Fruit fly (Drosophila melanogaster) whole organism, embryonic: ENCODE measurements around the gene CG6431.

ENCODE experiments used
- Abd-B ChIP-seq: fragments of 200-800 bp; sonication (Bioruptor generic); optimal IDR thresholded peaks from 2 replicates; lab custom pipeline; 2018; ENCODE audit warnings: missing biosample characterization, mild to moderate bottlenecking, missing genetic modification characterization, moderate library complexity
- Asciz ChIP-seq: fragments of 200-800 bp; sonication (Bioruptor generic); optimal IDR thresholded peaks from 2 replicates; lab custom pipeline; 2017; ENCODE audit warnings: missing biosample characterization, mild to moderate bottlenecking, missing genetic modification characterization, missing genetic modification reagents
- Awh ChIP-seq: fragments of 200-800 bp; sonication (Bioruptor generic); IDR thresholded peaks from 2 replicates; pipeline ENCODE4, ENCODE4 v1.3.6; 2022; ENCODE audit warnings: missing biosample characterization, missing genetic modification characterization
- CG11504 ChIP-seq: fragments of 200-800 bp; sonication (Bioruptor generic); optimal IDR thresholded peaks from 3 replicates; lab custom pipeline; 2019; ENCODE audit warnings: missing biosample characterization, mild to moderate bottlenecking, missing genetic modification characterization, moderate library complexity
- CG13775 ChIP-seq: fragments of 200-800 bp; sonication (Bioruptor generic); optimal IDR thresholded peaks from 3 replicates; lab custom pipeline; 2017; ENCODE audit warnings: missing biosample characterization, mild to moderate bottlenecking, missing genetic modification characterization
- CG13894 ChIP-seq: fragments of 200-800 bp; sonication (Bioruptor generic); optimal IDR thresholded peaks from 3 replicates; lab custom pipeline; 2018; ENCODE audit warnings: missing biosample characterization, mild to moderate bottlenecking, missing genetic modification characterization, moderate library complexity
- CG16815 ChIP-seq: fragments of 200-800 bp; sonication (Bioruptor generic); optimal IDR thresholded peaks from 3 replicates; lab custom pipeline; 2017; ENCODE audit warnings: missing biosample characterization, mild to moderate bottlenecking, missing genetic modification characterization
- CG17361 ChIP-seq: fragments of 200-800 bp; sonication (Bioruptor generic); IDR thresholded peaks from 3 replicates; pipeline ENCODE4 v1.3.6; 2022; ENCODE audit warnings: missing biosample characterization, missing genetic modification characterization
- CG1832 ChIP-seq: fragments of 200-800 bp; sonication (Bioruptor generic); optimal IDR thresholded peaks from 2 replicates; lab custom pipeline; 2017; ENCODE audit warnings: missing biosample characterization, mild to moderate bottlenecking, missing genetic modification characterization, inconsistent platforms
- CG2120 ChIP-seq: fragments of 200-800 bp; sonication (Bioruptor generic); optimal IDR thresholded peaks from 3 replicates; lab custom pipeline; 2016; ENCODE audit warnings: missing biosample characterization, missing genetic modification characterization
- CG2129 ChIP-seq: fragments of 200-800 bp; sonication (Bioruptor generic); IDR thresholded peaks from 2 replicates; pipeline ENCODE4 v1.3.6; 2022; ENCODE audit warnings: missing biosample characterization, missing genetic modification characterization; ENCODE audit not compliant: partially characterized antibody
- CG2678 ChIP-seq: fragments of 200-800 bp; sonication (Bioruptor generic); optimal IDR thresholded peaks from 3 replicates; lab custom pipeline; 2019; ENCODE audit warnings: missing biosample characterization, mild to moderate bottlenecking, missing genetic modification characterization, moderate library complexity
- CG30403 ChIP-seq: fragments of 200-800 bp; sonication (Bioruptor generic); optimal IDR thresholded peaks from 3 replicates; lab custom pipeline; 2016; ENCODE audit warnings: missing biosample characterization, missing genetic modification characterization
- CG3281 ChIP-seq: fragments of 200-800 bp; sonication (Bioruptor generic); optimal IDR thresholded peaks from 3 replicates; lab custom pipeline; 2017; ENCODE audit warnings: missing biosample characterization, mild to moderate bottlenecking, missing genetic modification characterization
- CG3726 ChIP-seq: fragments of 200-800 bp; sonication (Bioruptor generic); IDR thresholded peaks from 3 replicates; pipeline ENCODE4, ENCODE4 v1.3.6; 2022; ENCODE audit warnings: missing biosample characterization, missing genetic modification characterization
- CG6175 ChIP-seq: fragments of 200-800 bp; sonication (Bioruptor generic); IDR thresholded peaks from 3 replicates; pipeline ENCODE4 v1.3.6; 2022; ENCODE audit warnings: missing biosample characterization, missing genetic modification characterization
- CG6689 ChIP-seq: fragments of 200-800 bp; sonication (Bioruptor generic); IDR thresholded peaks from 2 replicates; pipeline ENCODE4 v1.3.6; 2022; ENCODE audit warnings: missing biosample characterization, missing genetic modification characterization
- CG7745 ChIP-seq: fragments of 200-800 bp; sonication (Bioruptor generic); optimal IDR thresholded peaks from 2 replicates; lab custom pipeline; 2018; ENCODE audit warnings: missing biosample characterization, mild to moderate bottlenecking, missing genetic modification characterization, moderate library complexity
- CG7839 ChIP-seq: fragments of 200-800 bp; sonication (Bioruptor generic); optimal IDR thresholded peaks from 3 replicates; lab custom pipeline; 2018; ENCODE audit warnings: missing biosample characterization, mild to moderate bottlenecking, missing genetic modification characterization, moderate library complexity
- CG9876 ChIP-seq: fragments of 200-800 bp; sonication (Bioruptor generic); optimal IDR thresholded peaks from 2 replicates; lab custom pipeline; 2016; ENCODE audit warnings: missing biosample characterization, missing genetic modification characterization
- D19B ChIP-seq: fragments of 200-800 bp; sonication (Bioruptor generic); optimal IDR thresholded peaks from 2 replicates; lab custom pipeline; 2017; ENCODE audit warnings: missing biosample characterization, mild to moderate bottlenecking, missing genetic modification characterization
- Dp ChIP-seq: fragments of 200-800 bp; sonication (Bioruptor generic); optimal IDR thresholded peaks from 2 replicates; lab custom pipeline; 2018; ENCODE audit warnings: missing biosample characterization, mild to moderate bottlenecking, missing genetic modification characterization, moderate library complexity
- GATAe ChIP-seq: fragments of 200-800 bp; sonication (Bioruptor generic); conservative IDR thresholded peaks from 2 replicates; pipeline ENCODE4 v1.3.6; 2022; ENCODE audit warnings: missing biosample characterization, missing genetic modification characterization
- HLHmδ ChIP-seq: fragments of 200-800 bp; sonication (Bioruptor generic); optimal IDR thresholded peaks from 2 replicates; lab custom pipeline; 2018; ENCODE audit warnings: missing biosample characterization, mild to moderate bottlenecking, missing genetic modification characterization, moderate library complexity
- Hsf ChIP-seq: fragments of 200-800 bp; sonication (Bioruptor generic); optimal IDR thresholded peaks from 3 replicates; lab custom pipeline; 2016; ENCODE audit warnings: missing biosample characterization, missing genetic modification characterization
- Mes4 ChIP-seq: fragments of 200-800 bp; sonication (Bioruptor generic); optimal IDR thresholded peaks from 2 replicates; lab custom pipeline; 2016; ENCODE audit warnings: missing biosample characterization, missing genetic modification characterization
- NFAT ChIP-seq: fragments of 200-800 bp; sonication (Bioruptor generic); IDR thresholded peaks from 2 replicates; pipeline ENCODE4 v1.3.6; 2022; ENCODE audit warnings: missing biosample characterization, missing genetic modification characterization
- Vsx1 ChIP-seq: fragments of 200-800 bp; sonication (Bioruptor generic); optimal IDR thresholded peaks from 2 replicates; lab custom pipeline; 2017; ENCODE audit warnings: missing biosample characterization, mild to moderate bottlenecking, missing genetic modification characterization, missing genetic modification reagents
- Xrp1 ChIP-seq: fragments of 200-800 bp; sonication (Bioruptor generic); IDR thresholded peaks from 2 replicates; pipeline ENCODE4 v1.3.6; 2022; ENCODE audit warnings: missing biosample characterization, missing genetic modification characterization
- abd-A ChIP-seq: fragments of 200-800 bp; sonication (Bioruptor generic); optimal IDR thresholded peaks from 3 replicates; lab custom pipeline; 2019; ENCODE audit warnings: missing biosample characterization, mild to moderate bottlenecking, missing genetic modification characterization, moderate library complexity
- ara ChIP-seq: fragments of 200-800 bp; sonication (Bioruptor generic); IDR thresholded peaks from 2 replicates; pipeline ENCODE4 v1.3.6; 2022; ENCODE audit warnings: missing biosample characterization, missing genetic modification characterization
- bcd ChIP-seq: fragments of 200-800 bp; sonication (Bioruptor generic); optimal IDR thresholded peaks from 2 replicates; lab custom pipeline; 2017; ENCODE audit warnings: missing biosample characterization, mild to moderate bottlenecking, missing genetic modification characterization
- bowl ChIP-seq: fragments of 200-800 bp; sonication (Bioruptor generic); IDR thresholded peaks from 2 replicates; pipeline ENCODE4 v1.3.6; 2022; ENCODE audit warnings: missing biosample characterization, missing genetic modification characterization
- caup ChIP-seq: fragments of 200-800 bp; sonication (Bioruptor generic); optimal IDR thresholded peaks from 3 replicates; lab custom pipeline; 2017; ENCODE audit warnings: missing biosample characterization, mild to moderate bottlenecking, missing genetic modification characterization, moderate library complexity; ENCODE audit not compliant: severe bottlenecking
- chinmo ChIP-seq: fragments of 200-800 bp; sonication (Bioruptor generic); IDR thresholded peaks from 4 replicates; pipeline ENCODE4 v1.3.6; 2022; ENCODE audit warnings: missing biosample characterization, missing genetic modification characterization; ENCODE audit not compliant: partially characterized antibody
- ci ChIP-seq: fragments of 200-800 bp; sonication (Bioruptor generic); IDR thresholded peaks from 3 replicates; pipeline ENCODE4 v1.3.6; 2022; ENCODE audit warnings: missing biosample characterization, missing genetic modification characterization
- croc ChIP-seq: fragments of 200-800 bp; sonication (Bioruptor generic); conservative IDR thresholded peaks from 3 replicates; pipeline ENCODE4 v1.3.6; 2022; ENCODE audit warnings: missing biosample characterization, missing genetic modification characterization
- ewg ChIP-seq: fragments of 200-800 bp; sonication (Bioruptor generic); optimal IDR thresholded peaks from 3 replicates; lab custom pipeline; 2017; ENCODE audit warnings: mild to moderate bottlenecking, missing biosample characterization, missing genetic modification reagents, missing genetic modification characterization
- gem ChIP-seq: fragments of 200-800 bp; sonication (Bioruptor generic); optimal IDR thresholded peaks from 2 replicates; lab custom pipeline; 2019; ENCODE audit warnings: missing biosample characterization, mild to moderate bottlenecking, missing genetic modification characterization, moderate library complexity
- ind ChIP-seq: fragments of 200-800 bp; sonication (Bioruptor generic); optimal IDR thresholded peaks from 3 replicates; lab custom pipeline; 2016; ENCODE audit warnings: missing biosample characterization, missing genetic modification characterization
- org-1 ChIP-seq: fragments of 200-800 bp; sonication (Bioruptor generic); optimal IDR thresholded peaks from 2 replicates; lab custom pipeline; 2017; ENCODE audit warnings: missing biosample characterization, missing genetic modification characterization
- pros ChIP-seq: fragments of 200-800 bp; sonication (Bioruptor generic); optimal IDR thresholded peaks from 3 replicates; lab custom pipeline; 2019; ENCODE audit warnings: missing biosample characterization, mild to moderate bottlenecking, missing genetic modification characterization, moderate library complexity
- sens ChIP-seq: fragments of 200-800 bp; sonication (Bioruptor generic); peaks from one replicate; lab custom pipeline; 2016; ENCODE audit warnings: missing biosample characterization, missing genetic modification characterization
- slbo ChIP-seq: fragments of 200-800 bp; sonication (Bioruptor generic); IDR thresholded peaks from 2 replicates; pipeline ENCODE4 v1.3.6; 2022; ENCODE audit warnings: missing biosample characterization, missing genetic modification characterization
- tio ChIP-seq: fragments of 200-800 bp; sonication (Bioruptor generic); optimal IDR thresholded peaks from 2 replicates; lab custom pipeline; 2017; ENCODE audit warnings: missing biosample characterization, missing genetic modification characterization, inconsistent platforms
- twi ChIP-seq: fragments of 200-800 bp; optimal IDR thresholded peaks from 2 replicates; lab custom pipeline; 2019; ENCODE audit warnings: missing biosample characterization, mild to moderate bottlenecking, missing genetic modification characterization, moderate library complexity
- vvl ChIP-seq: fragments of 200-800 bp; sonication (Bioruptor generic); IDR thresholded peaks from 2 replicates; pipeline ENCODE4 v1.3.6; 2022; ENCODE audit warnings: missing biosample characterization, missing genetic modification characterization

Gene CG6431

DNA sequence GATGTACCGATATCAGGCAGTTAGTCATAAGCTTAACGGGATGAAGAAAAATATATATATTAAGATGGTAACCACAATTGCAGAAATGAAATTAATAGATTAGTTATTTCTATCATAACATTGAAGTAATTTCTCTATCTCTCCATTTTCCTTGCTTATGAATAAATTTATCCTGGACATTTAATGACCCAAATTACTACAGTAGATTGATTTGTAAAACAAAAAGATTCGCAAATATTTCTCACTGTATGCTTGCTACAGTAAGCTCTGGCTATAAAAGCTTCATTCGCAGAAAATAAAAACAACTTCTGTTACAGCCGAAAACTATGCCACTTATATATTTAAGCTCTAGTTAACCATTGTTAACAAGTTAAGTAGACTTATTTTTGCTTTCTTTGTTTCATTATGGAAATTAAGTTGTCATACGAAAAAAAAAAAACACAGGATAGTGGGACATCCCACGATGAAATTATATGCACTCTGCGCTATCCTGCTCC, 43.4 kb upstream of the CG6431 start, which contains the start of gene CG17105 (continued):
- TF ChIP-seq CG17361: no peak
- no peak for TF ChIP-seq Mes4
- TF ChIP-seq Awh: no peak
- TF ChIP-seq croc (GFP tag; lab: Robert Waterston, UW): no peak
- TF ChIP-seq CG2678: peak; percentile 10
- peak; percentile 15 for TF ChIP-seq CG2120 (GFP tag; lab: Kevin White, UChicago)
- TF ChIP-seq CG7839 (tag; lab: Kevin White, UChicago): no peak
- peak; percentile 11 for TF ChIP-seq CG11504
- TF ChIP-seq Hsf (GFP tag; lab: Kevin White, UChicago): no peak

DNA sequence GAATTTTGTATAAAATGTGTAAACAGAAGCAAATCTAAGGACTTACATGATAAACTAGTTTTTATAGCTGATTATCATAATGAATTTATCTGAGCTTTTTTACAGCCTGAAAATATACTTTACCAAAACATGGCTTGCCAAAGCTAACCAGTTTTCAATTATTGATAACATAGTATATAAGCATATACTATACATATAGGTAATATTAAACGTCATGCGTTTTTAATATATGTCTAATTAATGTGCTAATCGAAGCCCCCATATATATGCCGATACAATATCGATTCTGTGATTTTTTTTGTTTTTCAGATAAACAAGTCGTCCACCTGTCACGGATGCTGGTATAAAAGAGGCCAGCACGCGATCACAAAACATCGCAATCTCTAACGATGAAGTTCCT, 42.4 kb upstream of the CG6431 start, which contains the start of gene CG17107:
Gene CG17107, plus strand, starts transcription at position 301 of the 400 bp plus-strand sequence.
- TF ChIP-seq CG6175 (GFP tag; lab: Robert Waterston, UW) (no peak), ind (GFP tag; lab: Kevin White, UChicago) (no peak), HLHmδ (GFP tag; lab: Kevin White, UChicago) (no peak), CG7745 (no peak)
- TF ChIP-seq, all 482 proteins: peak for 0

- TF ChIP-seq abd-A (tag; lab: Kevin White, UChicago) (peak; percentile 95), ci (no peak), Abd-B (no peak), CG2129 (GFP tag; lab: Robert Waterston, UW) (no peak), caup (no peak), ara (GFP tag; lab: Robert Waterston, UW) (no peak), org-1 (GFP tag; lab: Kevin White, UChicago) (no peak), ewg (GFP tag; lab: Kevin White, UChicago) (no peak), chinmo (GFP tag; lab: Robert Waterston, UW) (0 out of 4 replicates have a peak, but pooled peaks have one; percentile 50), tio (no peak), CG11504 (no peak), bowl (GFP tag; lab: Robert Waterston, UW) (no peak), vvl (GFP tag; lab: Robert Waterston, UW) (peak; percentile 69; the same call in 1 of the 2 replicates), Vsx1 (GFP tag; lab: Kevin White, UChicago) (peak; percentile 12), slbo (GFP tag; lab: Robert Waterston, UW) (0 out of 2 replicates have a peak, but pooled peaks have one; percentile 16), CG3726 (GFP tag; lab: Robert Waterston, UW) (no peak), GATAe (GFP tag; lab: Robert Waterston, UW) (no peak), CG9876 (GFP tag; lab: Kevin White, UChicago) (no peak), pros (peak; percentile 42), CG6689 (no peak), CG13894 (tag; lab: Kevin White, UChicago) (peak; percentile 8)
These were observed 41.8 kb upstream of the CG6431 start for dm6 chr2L:10682197-10682596.

dm6 chr2L:10682912-10683311, 41.1 kb upstream of the CG6431 start:
- TF ChIP-seq CG30403 (GFP tag; lab: Kevin White, UChicago): peak; percentile 1
- TF ChIP-seq CG7839 (tag; lab: Kevin White, UChicago): no peak
- peak; percentile 18 for TF ChIP-seq CG3281 (GFP tag; lab: Kevin White, UChicago)
- no peak for TF ChIP-seq CG1832 (GFP tag; lab: Kevin White, UChicago)
- peak; percentile 42 for TF ChIP-seq gem (tag; lab: Kevin White, UChicago)
- no peak for TF ChIP-seq Asciz (GFP tag; lab: Kevin White, UChicago)
- peak; percentile 23; the same call in 1 of the 2 replicates for TF ChIP-seq Xrp1 (GFP tag; lab: Robert Waterston, UW)
- TF ChIP-seq CG16815 (GFP tag; lab: Kevin White, UChicago): peak; percentile 18
- TF ChIP-seq vvl (GFP tag; lab: Robert Waterston, UW): 0 out of 2 replicates have a peak, but pooled peaks have one; percentile 15
- peak; percentile 36 for TF ChIP-seq sens (GFP tag; lab: Kevin White, UChicago)
- no peak for TF ChIP-seq CG13775 (GFP tag; lab: Kevin White, UChicago)
- TF ChIP-seq bcd (GFP tag; lab: Kevin White, UChicago): peak; percentile 4
- TF ChIP-seq D19B (GFP tag; lab: Kevin White, UChicago): peak; percentile 86
- TF ChIP-seq NFAT (GFP tag; lab: Robert Waterston, UW): 0 out of 2 replicates have a peak, but pooled peaks have one; percentile 24
- TF ChIP-seq Dp (GFP tag; lab: Kevin White, UChicago): no peak
- no peak for TF ChIP-seq twi (tag; lab: Kevin White, UChicago)
- no peak for TF ChIP-seq CG17361
